Worm (Caenorhabditis elegans) whole organism, L4/young adult: ENCODE results near the gene cest-9.1.

Source experiments
- W03F9.2 ChIP-seq: fragments of 150-350 bp; optimal IDR thresholded peaks from 2 replicates; lab custom pipeline; 2014; ENCODE audit warnings: missing biosample characterization, missing genetic modification characterization
- dao-5 ChIP-seq: sonication (generic microtip); optimal IDR thresholded peaks from 2 replicates; lab custom pipeline; 2016; ENCODE audit warnings: missing genotype, missing genetic modification characterization, moderate library complexity, missing compliant biosample characterization
- him-1 ChIP-seq: sonication (generic microtip); optimal IDR thresholded peaks from 2 replicates; lab custom pipeline; 2016; ENCODE audit warnings: missing genotype, missing genetic modification reagents, missing genetic modification characterization, missing compliant biosample characterization

DNA sequence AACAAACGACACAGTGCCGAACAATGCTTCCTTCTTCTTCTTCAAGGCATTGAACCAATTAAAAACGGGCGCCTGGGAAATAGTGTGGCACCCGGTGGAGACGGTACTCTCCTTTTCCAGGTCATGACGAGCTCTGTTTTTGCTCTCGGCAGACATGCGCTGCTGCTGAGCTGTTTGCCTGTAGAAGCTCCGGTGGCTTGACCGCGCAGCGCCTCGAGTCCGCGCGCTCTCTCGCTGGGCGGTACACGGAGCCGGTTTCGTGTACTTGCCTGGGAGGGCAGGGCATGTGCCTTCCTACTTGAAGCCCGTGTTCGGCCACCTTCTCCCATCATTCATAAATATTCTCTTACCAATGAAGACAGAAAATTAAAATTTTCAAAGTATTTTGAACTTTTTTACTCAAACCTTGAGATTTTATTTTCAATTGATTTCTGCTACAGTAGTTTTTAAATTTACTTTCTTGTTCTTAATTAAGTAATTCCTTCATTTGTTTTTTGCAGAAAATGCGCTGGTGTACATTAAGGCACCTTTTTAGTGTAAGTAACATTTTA, 34.5 kb downstream of the cest-9.1 start, which contains the start of gene E01G6.1:
- no peak for TF ChIP-seq W03F9.2 (tag; lab: Kevin White, UChicago)
- TF ChIP-seq dao-5 (tag; lab: Kevin White, UChicago) = no peak
- no peak for TF ChIP-seq him-1 (tag; lab: Kevin White, UChicago)
